Worm (Caenorhabditis elegans) whole organism, L1 larva: ENCODE results near the gene T23B7.2.

Experiments
- C16A3.4 ChIP-seq: fragments of 150-350 bp; optimal IDR thresholded peaks from 2 replicates; lab custom pipeline; 2014; ENCODE audit warnings: missing biosample characterization, missing genetic modification characterization
- jun-1 ChIP-seq: fragments of 150-350 bp; optimal IDR thresholded peaks from 2 replicates; lab custom pipeline; 2014; ENCODE audit warnings: missing biosample characterization, missing genetic modification reagents, missing genetic modification characterization
- lin-39 ChIP-seq: fragments of 150-350 bp; optimal IDR thresholded peaks from 2 replicates; lab custom pipeline; 2014; ENCODE audit warnings: missing biosample characterization, missing genetic modification reagents, missing genetic modification characterization
- snu-23 ChIP-seq: sonication (generic microtip); optimal IDR thresholded peaks from 2 replicates; lab custom pipeline; 2016; ENCODE audit warnings: missing genetic modification characterization, missing compliant biosample characterization

ce11 chrII:4863357-4863756 lies 21.3 kb upstream of the T23B7.2 start, which contains the start of the genes mpst-4 and F11G11.14:
- TF ChIP-seq lin-39 (tag; lab: Kevin White, UChicago) (no peak), snu-23 (GFP tag; lab: Kevin White, UChicago) (no peak), C16A3.4 (tag; lab: Kevin White, UChicago) (no peak), jun-1 (tag; lab: Kevin White, UChicago) (no peak)
